Fruit fly (Drosophila melanogaster) whole organism, embryonic: ENCODE data around the gene Tsr1.

Experiments used
- CG11456 ChIP-seq: fragments of 200-800 bp; sonication (Bioruptor generic); IDR thresholded peaks from 3 replicates; pipeline ENCODE4 v1.3.6; 2022; ENCODE audit warnings: missing biosample characterization, missing genetic modification characterization
- CG12744 ChIP-seq: fragments of 200-800 bp; sonication (Bioruptor generic); optimal IDR thresholded peaks from 2 replicates; lab custom pipeline; 2016; ENCODE audit warnings: missing biosample characterization, missing genetic modification characterization
- CG15073 ChIP-seq: fragments of 200-800 bp; sonication (Bioruptor generic); optimal IDR thresholded peaks from 2 replicates; lab custom pipeline; 2016; ENCODE audit warnings: missing biosample characterization, missing genetic modification characterization
- CG17186 ChIP-seq: fragments of 200-800 bp; sonication (Bioruptor generic); optimal IDR thresholded peaks from 3 replicates; lab custom pipeline; 2017; ENCODE audit warnings: missing biosample characterization, missing genetic modification reagents, missing genetic modification characterization
- CG17385 ChIP-seq: fragments of 200-800 bp; sonication (Bioruptor generic); optimal IDR thresholded peaks from 3 replicates; lab custom pipeline; 2018; ENCODE audit warnings: missing biosample characterization, mild to moderate bottlenecking, missing genetic modification characterization
- CG18262 ChIP-seq: fragments of 200-800 bp; optimal IDR thresholded peaks from 3 replicates; lab custom pipeline; 2019; ENCODE audit warnings: missing biosample characterization, mild to moderate bottlenecking, missing genetic modification characterization, moderate library complexity
- CG18599 ChIP-seq: fragments of 200-800 bp; sonication (Bioruptor generic); optimal IDR thresholded peaks from 3 replicates; lab custom pipeline; 2017; ENCODE audit warnings: missing biosample characterization, missing genetic modification characterization, mild to moderate bottlenecking, moderate library complexity, missing genetic modification reagents
- CG30431 ChIP-seq: fragments of 200-800 bp; sonication (Bioruptor generic); optimal IDR thresholded peaks from 2 replicates; lab custom pipeline; 2017; ENCODE audit warnings: missing biosample characterization, missing genetic modification characterization
- CG31224 ChIP-seq: fragments of 200-800 bp; sonication (Bioruptor generic); IDR thresholded peaks from 2 replicates; pipeline ENCODE4 v1.3.6; 2022; ENCODE audit warnings: missing biosample characterization, missing genetic modification characterization
- CG33557 ChIP-seq: fragments of 200-800 bp; sonication (Bioruptor generic); optimal IDR thresholded peaks from 2 replicates; lab custom pipeline; 2019; ENCODE audit warnings: missing biosample characterization, mild to moderate bottlenecking, missing genetic modification characterization, moderate library complexity
- CG4707 ChIP-seq: fragments of 200-800 bp; sonication (Bioruptor generic); optimal IDR thresholded peaks from 2 replicates; lab custom pipeline; 2018; ENCODE audit warnings: missing biosample characterization, mild to moderate bottlenecking, missing genetic modification characterization, moderate library complexity
- CG6272 ChIP-seq: fragments of 200-800 bp; sonication (Bioruptor generic); IDR thresholded peaks from 2 replicates; pipeline ENCODE4 v1.3.6; 2022; ENCODE audit warnings: missing biosample characterization, missing genetic modification characterization
- CG8359 ChIP-seq: fragments of 200-800 bp; sonication (Bioruptor generic); optimal IDR thresholded peaks from 2 replicates; lab custom pipeline; 2017; ENCODE audit warnings: missing biosample characterization, mild to moderate bottlenecking, missing genetic modification characterization, borderline replicate concordance
- CG8388 ChIP-seq: fragments of 200-800 bp; sonication (Bioruptor generic); optimal IDR thresholded peaks from 2 replicates; lab custom pipeline; 2019; ENCODE audit warnings: missing biosample characterization, mild to moderate bottlenecking, missing genetic modification characterization, moderate library complexity
- CG9932 ChIP-seq: fragments of 200-800 bp; sonication (Bioruptor generic); IDR thresholded peaks from 2 replicates; pipeline ENCODE4 v1.3.6; 2022; ENCODE audit warnings: missing biosample characterization, missing genetic modification characterization
- E2f1 ChIP-seq: fragments of 200-800 bp; sonication (Bioruptor generic); IDR thresholded peaks from 2 replicates; pipeline ENCODE4 v1.3.6; 2022; ENCODE audit warnings: missing biosample characterization, missing genetic modification characterization
- Gug ChIP-seq: fragments of 200-800 bp; sonication (Bioruptor generic); IDR thresholded peaks from 4 replicates; pipeline ENCODE4 v1.3.6; 2022; ENCODE audit warnings: missing biosample characterization, missing genetic modification characterization
- H15 ChIP-seq: fragments of 200-800 bp; sonication (Bioruptor generic); IDR thresholded peaks from 3 replicates; pipeline ENCODE4 v1.3.6; 2022; ENCODE audit warnings: missing biosample characterization, missing genetic modification characterization
- Med ChIP-seq: fragments of 200-800 bp; sonication (Bioruptor generic); peaks from one replicate; lab custom pipeline; 2016; ENCODE audit warnings: missing biosample characterization, missing genetic modification characterization, mild to moderate bottlenecking, inconsistent platforms, moderate library complexity
- Nf-YC ChIP-seq: fragments of 200-800 bp; optimal IDR thresholded peaks from 3 replicates; lab custom pipeline; 2019; ENCODE audit warnings: missing biosample characterization, mild to moderate bottlenecking, missing genetic modification characterization, moderate library complexity
- NfI ChIP-seq: fragments of 200-800 bp; sonication (Bioruptor generic); optimal IDR thresholded peaks from 3 replicates; lab custom pipeline; 2018; ENCODE audit warnings: missing biosample characterization, mild to moderate bottlenecking, missing genetic modification characterization, moderate library complexity
- Oli ChIP-seq: fragments of 200-800 bp; sonication (Bioruptor generic); optimal IDR thresholded peaks from 2 replicates; lab custom pipeline; 2018; ENCODE audit warnings: missing biosample characterization, mild to moderate bottlenecking, missing genetic modification characterization, moderate library complexity
- Sox100B ChIP-seq: fragments of 200-800 bp; sonication (Bioruptor generic); optimal IDR thresholded peaks from 3 replicates; lab custom pipeline; 2018; ENCODE audit warnings: missing biosample characterization, mild to moderate bottlenecking, missing genetic modification characterization
- Taf1 ChIP-seq: fragments of 200-800 bp; sonication (Bioruptor generic); IDR thresholded peaks from 2 replicates; pipeline ENCODE4 v1.3.6; 2022; ENCODE audit warnings: missing biosample characterization, missing genetic modification characterization
- ap ChIP-seq: fragments of 200-800 bp; sonication (Bioruptor generic); IDR thresholded peaks from 2 replicates; pipeline ENCODE4 v1.3.6; 2022; ENCODE audit warnings: missing biosample characterization, missing genetic modification characterization
- az2 ChIP-seq: fragments of 200-800 bp; sonication (Bioruptor generic); optimal IDR thresholded peaks from 3 replicates; lab custom pipeline; 2016; ENCODE audit warnings: missing biosample characterization, missing genetic modification characterization
- bowl ChIP-seq: fragments of 200-800 bp; sonication (Bioruptor generic); IDR thresholded peaks from 2 replicates; pipeline ENCODE4 v1.3.6; 2022; ENCODE audit warnings: missing biosample characterization, missing genetic modification characterization
- btn ChIP-seq: fragments of 200-800 bp; sonication (Bioruptor generic); optimal IDR thresholded peaks from 2 replicates; lab custom pipeline; 2016; ENCODE audit warnings: missing biosample characterization, missing genetic modification characterization
- cato ChIP-seq: fragments of 200-800 bp; sonication (Bioruptor generic); optimal IDR thresholded peaks from 2 replicates; lab custom pipeline; 2016; ENCODE audit warnings: missing biosample characterization, missing genetic modification characterization, borderline replicate concordance
- corto ChIP-seq: fragments of 200-800 bp; sonication (Bioruptor generic); optimal IDR thresholded peaks from 2 replicates; lab custom pipeline; 2016; ENCODE audit warnings: missing biosample characterization, mild to moderate bottlenecking, missing genetic modification characterization, moderate library complexity
- croc ChIP-seq: fragments of 200-800 bp; sonication (Bioruptor generic); conservative IDR thresholded peaks from 3 replicates; pipeline ENCODE4 v1.3.6; 2022; ENCODE audit warnings: missing biosample characterization, missing genetic modification characterization
- dm ChIP-seq: fragments of 200-800 bp; sonication (Bioruptor generic); optimal IDR thresholded peaks from 3 replicates; lab custom pipeline; 2016; ENCODE audit warnings: missing biosample characterization, missing genetic modification characterization
- dmrt11E ChIP-seq: fragments of 200-800 bp; sonication (Bioruptor generic); optimal IDR thresholded peaks from 3 replicates; lab custom pipeline; 2018; ENCODE audit warnings: missing biosample characterization, mild to moderate bottlenecking, missing genetic modification characterization, moderate library complexity
- eyg ChIP-seq: fragments of 200-800 bp; sonication (Bioruptor generic); optimal IDR thresholded peaks from 3 replicates; lab custom pipeline; 2016; ENCODE audit warnings: missing biosample characterization, missing genetic modification characterization
- fd96Cb ChIP-seq: fragments of 200-800 bp; sonication (Bioruptor generic); optimal IDR thresholded peaks from 2 replicates; lab custom pipeline; 2018; ENCODE audit warnings: missing biosample characterization, mild to moderate bottlenecking, missing genetic modification characterization, moderate library complexity
- hb ChIP-seq: fragments of 200-800 bp; sonication (Bioruptor generic); IDR thresholded peaks from 3 replicates; pipeline ENCODE4 v1.3.6; 2022; ENCODE audit warnings: missing biosample characterization, missing genetic modification characterization; ENCODE audit not compliant: partially characterized antibody
- insv ChIP-seq, 2 experiments: fragments of 200-800 bp; sonication (Bioruptor generic); optimal IDR thresholded peaks; 3 replicates each; lab custom pipeline; 2016 to 2018; ENCODE audit warnings: missing biosample characterization in 2 of 2, missing genetic modification characterization in 2 of 2
- knrl ChIP-seq: fragments of 200-800 bp; sonication (Bioruptor generic); IDR thresholded peaks from 3 replicates; pipeline ENCODE4 v1.3.6; 2022; ENCODE audit warnings: missing biosample characterization, missing genetic modification characterization; ENCODE audit not compliant: partially characterized antibody
- lbe ChIP-seq: fragments of 200-800 bp; sonication (Bioruptor generic); optimal IDR thresholded peaks from 2 replicates; lab custom pipeline; 2016; ENCODE audit warnings: missing biosample characterization, mild to moderate bottlenecking, missing genetic modification characterization
- nom ChIP-seq: fragments of 200-800 bp; sonication (Bioruptor generic); optimal IDR thresholded peaks from 2 replicates; lab custom pipeline; 2017; ENCODE audit warnings: missing biosample characterization, missing genetic modification characterization, mild to moderate bottlenecking, moderate library complexity, missing genetic modification reagents
- org-1 ChIP-seq: fragments of 200-800 bp; sonication (Bioruptor generic); optimal IDR thresholded peaks from 2 replicates; lab custom pipeline; 2017; ENCODE audit warnings: missing biosample characterization, missing genetic modification characterization
- psq ChIP-seq: fragments of 200-800 bp; sonication (Bioruptor generic); optimal IDR thresholded peaks from 2 replicates; lab custom pipeline; 2017; ENCODE audit warnings: missing biosample characterization, missing genetic modification characterization
- sc ChIP-seq, 3 experiments: fragments of >200 bp in 2 of 3; fragments of 200-800 bp in 1 of 3; sonication (Bioruptor generic) in 1 of 3; optimal IDR thresholded peaks; 2 replicates in 2 of 3; 3 replicates in 1 of 3; lab custom pipeline; 2017; ENCODE audit warnings: mild to moderate bottlenecking in 1 of 3, missing biosample characterization in 1 of 3, missing genetic modification characterization in 1 of 3, missing genetic modification reagents in 1 of 3
- sd ChIP-seq: fragments of 200-800 bp; sonication (Bioruptor generic); optimal IDR thresholded peaks from 3 replicates; lab custom pipeline; 2018; ENCODE audit warnings: missing biosample characterization, mild to moderate bottlenecking, missing genetic modification characterization, moderate library complexity
- so ChIP-seq: fragments of 200-800 bp; sonication (Bioruptor generic); IDR thresholded peaks from 3 replicates; pipeline ENCODE4 v1.3.6; 2022; ENCODE audit warnings: missing biosample characterization, missing genetic modification characterization
- ssp ChIP-seq: fragments of 200-800 bp; sonication (Bioruptor generic); IDR thresholded peaks from 2 replicates; pipeline ENCODE4 v1.3.6; 2022; ENCODE audit warnings: missing biosample characterization, missing genetic modification characterization
- stwl ChIP-seq: fragments of 200-800 bp; sonication (Bioruptor generic); optimal IDR thresholded peaks from 3 replicates; lab custom pipeline; 2018; ENCODE audit warnings: missing biosample characterization, mild to moderate bottlenecking, missing genetic modification characterization, moderate library complexity
- tin ChIP-seq: fragments of 200-800 bp; sonication (Bioruptor generic); optimal IDR thresholded peaks from 3 replicates; lab custom pipeline; 2016; ENCODE audit warnings: missing biosample characterization, missing genetic modification characterization
- tio ChIP-seq: fragments of 200-800 bp; sonication (Bioruptor generic); optimal IDR thresholded peaks from 2 replicates; lab custom pipeline; 2017; ENCODE audit warnings: missing biosample characterization, missing genetic modification characterization, inconsistent platforms
- trem ChIP-seq: fragments of 200-800 bp; optimal IDR thresholded peaks from 3 replicates; lab custom pipeline; 2019; ENCODE audit warnings: missing biosample characterization, mild to moderate bottlenecking, missing genetic modification characterization, moderate library complexity

The Tsr1 gene

DNA sequence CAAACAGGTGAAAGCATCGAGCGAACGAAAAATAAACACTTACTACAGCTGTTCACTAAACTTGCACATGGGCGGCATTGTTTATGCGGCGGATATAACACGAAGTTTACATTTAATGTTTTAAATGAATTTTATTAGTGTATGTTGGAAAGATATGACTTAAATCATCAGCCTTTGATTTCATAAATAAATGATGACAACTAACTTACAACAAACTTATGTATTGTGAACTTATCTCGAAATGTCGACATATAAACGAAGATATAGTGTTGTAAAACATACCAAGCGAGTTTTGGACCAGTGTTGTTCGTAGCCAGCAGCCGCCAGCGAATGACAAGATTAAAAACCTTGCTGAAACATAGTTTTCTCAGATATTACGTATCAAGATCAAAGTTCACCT lies 30.6 kb upstream of the Tsr1 start, which contains the start of the genes CG11309 and CG7632 (continued):
- TF ChIP-seq CG18262, result peak; percentile 100
- TF ChIP-seq CG6272 (GFP tag; lab: Robert Waterston, UW), result peak; percentile 79
- TF ChIP-seq btn (GFP tag; lab: Kevin White, UChicago), result peak; percentile 98
- peak; percentile 96 for TF ChIP-seq Taf1 (GFP tag; lab: Robert Waterston, UW)
- peak; percentile 96 for TF ChIP-seq CG17186 (GFP tag; lab: Kevin White, UChicago)
- peak; percentile 99 for TF ChIP-seq fd96Cb (tag; lab: Kevin White, UChicago)
- TF ChIP-seq ssp (GFP tag; lab: Robert Waterston, UW), result peak; percentile 82
- TF ChIP-seq Oli (tag; lab: Kevin White, UChicago), result peak; percentile 99
- peak; percentile 99 for TF ChIP-seq nom (GFP tag; lab: Kevin White, UChicago)
- peak; percentile 96 for TF ChIP-seq croc
- peak; percentile 94 for TF ChIP-seq CG30431
- TF ChIP-seq CG15073 (GFP tag; lab: Kevin White, UChicago), result peak; percentile 79
- TF ChIP-seq CG31224 (GFP tag; lab: Robert Waterston, UW), result peak; percentile 95
- peak; percentile 95 for TF ChIP-seq CG11456 (GFP tag; lab: Robert Waterston, UW)
- TF ChIP-seq Nf-YC (tag; lab: Kevin White, UChicago), result peak; percentile 96
- peak; percentile 98 for TF ChIP-seq CG4707
- TF ChIP-seq insv (GFP tag; optimal IDR thresholded peaks at IDR 0.05; lab: Kevin White, UChicago), result peak; percentile 48 to 87
- TF ChIP-seq cato, result peak; percentile 98
- peak; percentile 100 for TF ChIP-seq dmrt11E (tag; lab: Kevin White, UChicago)
- TF ChIP-seq dm (GFP tag; lab: Kevin White, UChicago), result peak; percentile 98
- peak; percentile 99 for TF ChIP-seq Sox100B
- peak; percentile 99 for TF ChIP-seq NfI (GFP tag; lab: Kevin White, UChicago)
- TF ChIP-seq bowl (GFP tag; lab: Robert Waterston, UW), result peak; percentile 97
- peak; percentile 99 for TF ChIP-seq org-1
- peak; percentile 98 for TF ChIP-seq eyg (GFP tag; lab: Kevin White, UChicago)
- TF ChIP-seq H15 (GFP tag; lab: Robert Waterston, UW), result peak; percentile 96
- TF ChIP-seq corto (GFP tag; lab: Kevin White, UChicago), result peak; percentile 99
- TF ChIP-seq psq (GFP tag; lab: Kevin White, UChicago), result peak; percentile 93
- peak; percentile 99 for TF ChIP-seq so
- TF ChIP-seq sd, result peak; percentile 96
- TF ChIP-seq CG8388 (GFP tag; lab: Kevin White, UChicago), result peak; percentile 100
- 0 out of 3 replicates have a peak, but pooled peaks have one; percentile 22 for TF ChIP-seq knrl (GFP tag; lab: Robert Waterston, UW)
- TF ChIP-seq ap, result peak; percentile 97
- TF ChIP-seq CG17385 (GFP tag; lab: Kevin White, UChicago), result peak; percentile 99
- peak; percentile 100 for TF ChIP-seq Med (GFP tag; lab: Kevin White, UChicago)
- peak; percentile 98 for TF ChIP-seq trem
- peak; percentile 96 for TF ChIP-seq CG9932 (GFP tag; lab: Robert Waterston, UW)
- peak; percentile 97 for TF ChIP-seq E2f1 (GFP tag; lab: Robert Waterston, UW)
- TF ChIP-seq az2 (GFP tag; lab: Kevin White, UChicago), result peak; percentile 99
- TF ChIP-seq CG18599 (GFP tag; lab: Kevin White, UChicago), result peak; percentile 100
- peak; percentile 99 for TF ChIP-seq lbe (GFP tag; lab: Kevin White, UChicago)
- TF ChIP-seq Gug (GFP tag; lab: Robert Waterston, UW), result peak; percentile 72; the same call in 3 of the 4 replicates
- TF ChIP-seq tin (GFP tag; lab: Kevin White, UChicago), result peak; percentile 99
- peak; percentile 99 for TF ChIP-seq CG12744
- peak; percentile 100 for TF ChIP-seq CG33557
- TF ChIP-seq sc (optimal IDR thresholded peaks at IDR 0.05; lab: Kevin White, UChicago), result no peak
- peak; percentile 99 for TF ChIP-seq sc (GFP tag; optimal IDR thresholded peaks at IDR 0.05; lab: Kevin White, UChicago)
- peak; percentile 95 for TF ChIP-seq CG8359
- no peak for TF ChIP-seq hb
- peak; percentile 99 for TF ChIP-seq stwl (tag; lab: Kevin White, UChicago)
- peak; percentile 94 for TF ChIP-seq tio
